Worm (Caenorhabditis elegans) whole organism, L1 larva: ENCODE measurements around the gene ZK792.5.

Experiments used
- C16A3.4 ChIP-seq: fragments of 150-350 bp; optimal IDR thresholded peaks from 2 replicates; lab custom pipeline; 2014; ENCODE audit warnings: missing biosample characterization, missing genetic modification characterization
- C34B4.2 ChIP-seq: sonication (generic microtip); optimal IDR thresholded peaks from 2 replicates; lab custom pipeline; 2017; ENCODE audit warnings: mild to moderate bottlenecking, missing genetic modification characterization, missing compliant biosample characterization
- aha-1 ChIP-seq: fragments of 150-350 bp; optimal IDR thresholded peaks from 2 replicates; lab custom pipeline; 2014; ENCODE audit warnings: missing biosample characterization, missing genetic modification characterization
- alr-1 ChIP-seq: fragments of 200-800 bp; sonication (Bioruptor generic); optimal IDR thresholded peaks from 2 replicates; lab custom pipeline; 2018; ENCODE audit warnings: borderline replicate concordance, mild to moderate bottlenecking, missing genetic modification characterization, missing compliant biosample characterization
- aly-2 ChIP-seq: fragments of 150-350 bp; optimal IDR thresholded peaks from 2 replicates; lab custom pipeline; 2014; ENCODE audit warnings: missing biosample characterization, missing genetic modification characterization
- blmp-1 ChIP-seq: fragments of 150-350 bp; optimal IDR thresholded peaks from 2 replicates; lab custom pipeline; 2014; ENCODE audit warnings: missing biosample characterization, missing genetic modification characterization
- ceh-88 ChIP-seq: fragments of 200-800 bp; sonication (Bioruptor generic); IDR thresholded peaks from 2 replicates; pipeline ENCODE4 v1.3.6; 2022; ENCODE audit warnings: missing genetic modification characterization, missing compliant biosample characterization
- dpl-1 ChIP-seq, 3 experiments: fragments of 150-350 bp in 2 of 3; sonication (generic microtip) in 1 of 3; optimal IDR thresholded peaks; 2 replicates each; lab custom pipeline; 2014 to 2017; ENCODE audit warnings: missing biosample characterization in 3 of 3, missing genetic modification characterization in 3 of 3, missing genetic modification reagents in 3 of 3
- egl-13 ChIP-seq: sonication (generic microtip); optimal IDR thresholded peaks from 2 replicates; lab custom pipeline; 2016; ENCODE audit warnings: missing genotype, missing genetic modification reagents, missing genetic modification characterization, missing compliant biosample characterization
- ets-5 ChIP-seq: fragments of 200-800 bp; sonication (Bioruptor generic); IDR thresholded peaks from 2 replicates; pipeline ENCODE4 v1.3.6; 2022; ENCODE audit warnings: missing genetic modification characterization, missing compliant biosample characterization
- fkh-10 ChIP-seq: sonication (generic microtip); optimal IDR thresholded peaks from 2 replicates; lab custom pipeline; 2017; ENCODE audit warnings: missing biosample characterization, missing genetic modification reagents, missing genetic modification characterization
- fkh-8 ChIP-seq: sonication (generic microtip); optimal IDR thresholded peaks from 2 replicates; lab custom pipeline; 2016; ENCODE audit warnings: mild to moderate bottlenecking, missing genetic modification characterization, missing compliant biosample characterization
- fos-1 ChIP-seq: fragments of 150-350 bp; optimal IDR thresholded peaks from 2 replicates; lab custom pipeline; 2014; ENCODE audit warnings: missing biosample characterization, missing genetic modification characterization
- hlh-17 ChIP-seq: fragments of 200-800 bp; sonication (Bioruptor generic); optimal IDR thresholded peaks from 2 replicates; lab custom pipeline; 2018; ENCODE audit warnings: missing genetic modification characterization, mild to moderate bottlenecking, missing compliant biosample characterization, moderate library complexity, borderline replicate concordance
- jun-1 ChIP-seq: fragments of 150-350 bp; optimal IDR thresholded peaks from 2 replicates; lab custom pipeline; 2014; ENCODE audit warnings: missing biosample characterization, missing genetic modification reagents, missing genetic modification characterization
- lin-13 ChIP-seq: fragments of 150-350 bp; optimal IDR thresholded peaks from 2 replicates; lab custom pipeline; 2014; ENCODE audit warnings: missing biosample characterization, missing genetic modification reagents, missing genetic modification characterization
- lin-14 ChIP-seq: fragments of 200-800 bp; sonication (Bioruptor generic); optimal IDR thresholded peaks from 2 replicates; lab custom pipeline; 2018; ENCODE audit warnings: mild to moderate bottlenecking, missing genetic modification characterization, moderate library complexity, missing compliant biosample characterization
- lsy-2 ChIP-seq, 2 experiments: fragments of 150-350 bp; optimal IDR thresholded peaks; 2 replicates each; lab custom pipeline; 2014; ENCODE audit warnings: missing biosample characterization in 2 of 2, missing genetic modification characterization in 2 of 2
- mep-1 ChIP-seq: fragments of 150-350 bp; optimal IDR thresholded peaks from 2 replicates; lab custom pipeline; 2014; ENCODE audit warnings: missing biosample characterization, missing genetic modification characterization
- nhr-19 ChIP-seq: fragments of 200-800 bp; sonication (Bioruptor generic); conservative IDR thresholded peaks from 2 replicates; pipeline ENCODE4 v1.3.6; 2022; ENCODE audit warnings: missing genetic modification characterization, missing compliant biosample characterization
- nhr-20 ChIP-seq: sonication (generic microtip); optimal IDR thresholded peaks from 2 replicates; lab custom pipeline; 2016; ENCODE audit warnings: mild to moderate bottlenecking, missing genetic modification characterization, missing compliant biosample characterization
- nhr-71 ChIP-seq: sonication (generic microtip); optimal IDR thresholded peaks from 2 replicates; lab custom pipeline; 2016; ENCODE audit warnings: mild to moderate bottlenecking, missing genetic modification characterization, moderate library complexity, missing compliant biosample characterization
- nhr-76 ChIP-seq: sonication (generic microtip); optimal IDR thresholded peaks from 2 replicates; lab custom pipeline; 2017; ENCODE audit warnings: missing biosample characterization, missing genetic modification characterization
- nhr-85 ChIP-seq: sonication (generic microtip); peaks from one replicate; lab custom pipeline; 2016; ENCODE audit warnings: missing genetic modification characterization, inconsistent platforms, missing compliant biosample characterization
- pag-3 ChIP-seq: sonication (generic microtip); optimal IDR thresholded peaks from 2 replicates; lab custom pipeline; 2017; ENCODE audit warnings: missing genetic modification characterization, mild to moderate bottlenecking, missing compliant biosample characterization, antibody characterized with exemption, borderline replicate concordance; ENCODE audit not compliant: insufficient read depth
- pqm-1 ChIP-seq: sonication (generic microtip); optimal IDR thresholded peaks from 3 replicates; lab custom pipeline; 2017; ENCODE audit warnings: missing biosample characterization, missing genetic modification characterization
- rnt-1 ChIP-seq: sonication (generic microtip); optimal IDR thresholded peaks from 2 replicates; lab custom pipeline; 2016; ENCODE audit warnings: mild to moderate bottlenecking, missing genetic modification characterization, moderate library complexity, missing compliant biosample characterization
- skn-1 ChIP-seq: fragments of 150-350 bp; optimal IDR thresholded peaks from 2 replicates; lab custom pipeline; 2014; ENCODE audit warnings: missing biosample characterization, missing genetic modification characterization
- snu-23 ChIP-seq: sonication (generic microtip); optimal IDR thresholded peaks from 2 replicates; lab custom pipeline; 2016; ENCODE audit warnings: missing genetic modification characterization, missing compliant biosample characterization
- sox-4 ChIP-seq: sonication (generic microtip); optimal IDR thresholded peaks from 2 replicates; lab custom pipeline; 2016; ENCODE audit warnings: missing genetic modification characterization, missing compliant biosample characterization
- sptf-1 ChIP-seq: fragments of 150-350 bp; optimal IDR thresholded peaks from 2 replicates; lab custom pipeline; 2014; ENCODE audit warnings: missing biosample characterization, missing genetic modification characterization
- tbx-2 ChIP-seq: sonication (generic microtip); optimal IDR thresholded peaks from 2 replicates; lab custom pipeline; 2016; ENCODE audit warnings: missing genetic modification characterization, missing compliant biosample characterization
- vab-15 ChIP-seq: sonication (generic microtip); optimal IDR thresholded peaks from 2 replicates; lab custom pipeline; 2017; ENCODE audit warnings: missing genotype, mild to moderate bottlenecking, missing genetic modification characterization, missing compliant biosample characterization
- ztf-4 ChIP-seq: fragments of 150-350 bp; optimal IDR thresholded peaks from 2 replicates; lab custom pipeline; 2014; ENCODE audit warnings: missing biosample characterization, missing genetic modification characterization

ZK792.5 gene

ce11 chrIV:11718653-11719052 is 30.7 kb upstream of the ZK792.5 start (continued):
- no peak for TF ChIP-seq sptf-1
- TF ChIP-seq egl-13 (tag; lab: Kevin White, UChicago), result no peak
- no peak for TF ChIP-seq jun-1 (tag; lab: Kevin White, UChicago)
- no peak for TF ChIP-seq ets-5 (GFP tag; lab: Robert Waterston, UW)
- TF ChIP-seq hlh-17 (GFP tag; lab: Kevin White, UChicago), result no peak
- no peak for TF ChIP-seq fkh-8 (tag; lab: Kevin White, UChicago)
- no peak for TF ChIP-seq nhr-76 (tag; lab: Kevin White, UChicago)
- no peak for TF ChIP-seq skn-1 (tag; lab: Kevin White, UChicago)
- TF ChIP-seq pqm-1 (tag; lab: Kevin White, UChicago), result no peak
- no peak for TF ChIP-seq sox-4 (tag; lab: Kevin White, UChicago)
- TF ChIP-seq blmp-1 (tag; lab: Kevin White, UChicago), result peak; percentile 96

DNA sequence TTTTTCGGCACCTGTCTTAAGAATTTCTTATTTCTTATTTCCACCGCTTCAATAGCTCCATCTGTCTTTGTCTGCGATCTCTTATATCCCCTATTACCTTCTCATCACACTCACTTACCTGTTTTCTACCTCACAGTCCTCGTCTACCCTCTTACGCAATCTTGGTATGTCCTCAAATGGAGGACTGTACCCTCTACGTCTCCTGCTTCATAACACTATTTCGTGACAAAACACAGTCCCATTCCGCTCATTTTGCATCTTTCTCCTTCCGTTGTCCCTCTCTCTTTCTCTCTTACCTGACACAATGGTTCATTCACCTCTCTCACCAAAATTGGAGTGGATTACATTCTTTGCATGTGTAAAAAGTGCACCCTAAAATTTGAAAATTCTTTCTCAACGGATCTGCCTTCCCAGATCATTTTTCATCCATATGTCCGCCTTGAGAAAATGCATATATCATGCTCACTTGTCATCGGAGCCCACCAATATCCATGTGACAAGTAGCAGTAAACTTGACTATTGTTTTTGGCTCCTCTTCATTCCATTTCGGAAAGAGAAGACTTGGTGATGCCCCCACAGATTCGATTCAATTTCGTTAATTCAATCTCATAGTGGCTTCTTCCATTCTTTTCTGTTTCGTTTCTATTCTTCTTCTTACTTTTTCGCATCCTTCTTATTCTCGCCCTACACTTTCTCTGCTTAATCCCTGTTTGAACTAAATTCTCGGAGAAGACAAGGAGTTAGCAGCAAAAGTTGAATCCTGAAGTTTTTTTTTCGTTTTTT is 29.4 kb upstream of the ZK792.5 start:
- TF ChIP-seq nhr-85 (tag; lab: Kevin White, UChicago) (peak; percentile 81), lin-14 (peak; percentile 50), ets-5 (GFP tag; lab: Robert Waterston, UW) (no peak), fos-1 (tag; lab: Kevin White, UChicago) (no peak), vab-15 (tag; lab: Kevin White, UChicago) (no peak), lsy-2 (tag; optimal IDR thresholded peaks at IDR 0.05; lab: Kevin White, UChicago) (no peak), hlh-17 (GFP tag; lab: Kevin White, UChicago) (no peak), lin-13 (GFP tag; lab: Kevin White, UChicago) (no peak), blmp-1 (tag; lab: Kevin White, UChicago) (peak; percentile 53), pag-3 (tag; lab: Kevin White, UChicago) (no peak), ceh-88 (GFP tag; lab: Robert Waterston, UW) (no peak), pqm-1 (tag; lab: Kevin White, UChicago) (no peak), snu-23 (GFP tag; lab: Kevin White, UChicago) (peak; percentile 10), ztf-4 (tag; lab: Kevin White, UChicago) (no peak), nhr-20 (tag; lab: Kevin White, UChicago) (peak; percentile 21), fkh-8 (tag; lab: Kevin White, UChicago) (no peak), tbx-2 (tag; lab: Kevin White, UChicago) (peak; percentile 29), fkh-10 (GFP tag; lab: Kevin White, UChicago) (peak; percentile 30), aha-1 (tag; lab: Kevin White, UChicago) (no peak), mep-1 (tag; lab: Kevin White, UChicago) (peak; percentile 5), sox-4 (tag; lab: Kevin White, UChicago) (no peak)

ce11 chrIV:11716414-11716813 is 28.5 kb upstream of the ZK792.5 start:
- TF ChIP-seq alr-1 (tag; lab: Kevin White, UChicago), result no peak
- peak; percentile 55 for TF ChIP-seq rnt-1 (tag; lab: Kevin White, UChicago)
- peak; percentile 5 for TF ChIP-seq nhr-71 (tag; lab: Kevin White, UChicago)
- TF ChIP-seq lin-14, result peak; percentile 11

- TF ChIP-seq ets-5 (GFP tag; lab: Robert Waterston, UW), result no peak
- no peak for TF ChIP-seq C34B4.2 (tag; lab: Kevin White, UChicago)
- TF ChIP-seq C16A3.4 (tag; lab: Kevin White, UChicago), result no peak
- no peak for TF ChIP-seq nhr-19 (GFP tag; lab: Robert Waterston, UW)
- no peak for TF ChIP-seq aly-2
- no peak for TF ChIP-seq dpl-1 (GFP tag; optimal IDR thresholded peaks at IDR 0.05; lab: Kevin White, UChicago)
- TF ChIP-seq nhr-71 (tag; lab: Kevin White, UChicago), result no peak
- no peak for TF ChIP-seq nhr-76 (tag; lab: Kevin White, UChicago)
Observed at ce11 chrIV:11714739-11715138, 26.8 kb upstream of the ZK792.5 start, which contains the start of gene magi-1. Gene magi-1 (plus strand): TSS chrIV:11715039.
